Fruit fly (Drosophila melanogaster): ENCODE measurements around the gene Adh.
A peak's percentile ranks its signal among the peaks of the same experiment; 100 is the strongest.

Adh gene

dm6 chr2L:14588615-14589247 lies 26.6 kb upstream of the Adh start:
- TF ChIP-seq CTCF (optimal IDR thresholded peaks at IDR 0.05) (peak; percentile 94 to 96), CG8478 (optimal IDR thresholded peaks at IDR 0.05) (no peak)

dm6 chr2L:14598357-14599057 lies 16.8 kb upstream of the Adh start:
- TF ChIP-seq CG8478 (optimal IDR thresholded peaks at IDR 0.05) (no peak), CTCF (optimal IDR thresholded peaks at IDR 0.05) (no peak)

- TF ChIP-seq CG8478 (optimal IDR thresholded peaks at IDR 0.05) (no peak), CTCF (optimal IDR thresholded peaks at IDR 0.05) (no peak)
These were observed 16.1 kb upstream of the Adh start for dm6 chr2L:14599058-14599789.

dm6 chr2L:14606112-14606511 lies 9.2 kb upstream of the Adh start:
- TF ChIP-seq CTCF (optimal IDR thresholded peaks at IDR 0.05), result no peak
- TF ChIP-seq CG8478 (optimal IDR thresholded peaks at IDR 0.05), result no peak

- TF ChIP-seq CTCF (optimal IDR thresholded peaks at IDR 0.05) (no peak), CG8478 (optimal IDR thresholded peaks at IDR 0.05) (no peak)
These were observed 3.9 kb upstream of the Adh start for dm6 chr2L:14611358-14612037.

- no peak for TF ChIP-seq CG8478 (optimal IDR thresholded peaks at IDR 0.05)
- no peak for TF ChIP-seq CTCF (optimal IDR thresholded peaks at IDR 0.05)
These were observed 2.1 kb upstream of the Adh start for dm6 chr2L:14612998-14613955.

- no peak for TF ChIP-seq CG8478 (optimal IDR thresholded peaks at IDR 0.05)
- TF ChIP-seq CTCF (optimal IDR thresholded peaks at IDR 0.05), result no peak
These were observed 908 bp upstream of the Adh start for dm6 chr2L:14614444-14614843.

dm6 chr2L:14615749-14616348 lies 497 bp downstream of the Adh start:
- TF ChIP-seq CTCF (optimal IDR thresholded peaks at IDR 0.05) (no peak), CG8478 (optimal IDR thresholded peaks at IDR 0.05) (no peak)

dm6 chr2L:14619602-14620001 lies 4.2 kb downstream of the Adh start:
- TF ChIP-seq CG8478 (optimal IDR thresholded peaks at IDR 0.05), result no peak
- no peak for TF ChIP-seq CTCF (optimal IDR thresholded peaks at IDR 0.05)

dm6 chr2L:14622182-14622581 lies 6.8 kb downstream of the Adh start:
- no peak for TF ChIP-seq CG8478 (optimal IDR thresholded peaks at IDR 0.05)
- no peak for TF ChIP-seq CTCF (optimal IDR thresholded peaks at IDR 0.05)

dm6 chr2L:14623854-14624253 lies 8.5 kb downstream of the Adh start:
- TF ChIP-seq CTCF (optimal IDR thresholded peaks at IDR 0.05) (no peak), CG8478 (optimal IDR thresholded peaks at IDR 0.05) (no peak)

dm6 chr2L:14624614-14625013 lies 9.3 kb downstream of the Adh start:
- no peak for TF ChIP-seq CG8478 (optimal IDR thresholded peaks at IDR 0.05)
- no peak for TF ChIP-seq CTCF (optimal IDR thresholded peaks at IDR 0.05)

- TF ChIP-seq CTCF (optimal IDR thresholded peaks at IDR 0.05) (no peak), CG8478 (optimal IDR thresholded peaks at IDR 0.05) (no peak)
These were observed 11.8 kb downstream of the Adh start for dm6 chr2L:14627129-14627528.

- TF ChIP-seq CTCF (optimal IDR thresholded peaks at IDR 0.05) (no peak), CG8478 (optimal IDR thresholded peaks at IDR 0.05) (no peak)
These were observed 13.4 kb downstream of the Adh start for dm6 chr2L:14628766-14629165.

Measured in S2 (cell line).